Worm (Caenorhabditis elegans): ENCODE data around the gene aptf-3.

DNA sequence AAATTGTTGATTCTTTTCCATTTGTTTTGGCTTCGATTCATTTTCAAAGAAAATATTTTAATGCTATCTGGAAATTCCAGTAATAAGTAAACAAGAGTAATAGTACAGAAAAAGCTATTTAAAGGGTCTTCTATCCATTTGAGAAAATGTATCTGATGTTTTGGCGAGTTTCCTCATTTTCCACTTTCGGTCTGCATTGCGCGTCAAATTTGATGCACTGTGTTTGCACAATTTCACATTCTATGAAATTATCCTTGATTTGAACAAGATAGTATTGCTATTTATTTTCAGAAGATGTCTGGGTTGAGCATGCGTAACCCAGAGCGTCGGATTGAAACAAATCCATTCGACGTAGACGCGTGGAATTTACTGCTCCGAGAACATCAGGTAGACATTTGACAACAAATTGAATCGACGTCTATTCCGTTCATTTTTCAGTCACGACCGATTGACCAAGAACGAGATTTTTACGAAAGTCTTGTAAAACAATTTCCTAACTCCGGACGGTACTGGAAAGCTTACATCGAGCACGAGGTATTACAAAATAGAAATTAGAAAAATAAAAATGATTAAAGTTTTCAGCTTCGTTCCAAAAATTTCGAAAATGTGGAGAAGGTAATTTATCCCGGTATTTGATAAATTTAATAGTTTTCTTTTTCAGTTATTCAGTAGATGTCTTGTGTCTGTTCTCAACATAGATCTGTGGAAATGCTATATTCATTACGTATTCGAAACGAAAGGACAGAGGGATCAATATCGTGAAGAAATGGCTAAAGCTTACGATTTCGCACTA, 9.8 kb downstream of the aptf-3 start, which contains the start of gene suf-1:
- no peak for TF ChIP-seq ceh-34 (tag; optimal IDR thresholded peaks at IDR 0.05)
- TF ChIP-seq ceh-18 (tag; optimal IDR thresholded peaks at IDR 0.05), result no peak
- no peak for TF ChIP-seq ceh-14 (tag; optimal IDR thresholded peaks at IDR 0.05)
- no peak for TF ChIP-seq gmeb-2 (tag; optimal IDR thresholded peaks at IDR 0.05)
- TF ChIP-seq rnt-1 (tag; optimal IDR thresholded peaks at IDR 0.05), result no peak
- no peak for TF ChIP-seq ceh-30 (tag; optimal IDR thresholded peaks at IDR 0.05)
